Fruit fly (Drosophila melanogaster): ENCODE measurements around the gene Jon65Aiv.

Gene Jon65Aiv

dm6 chr3L:6022142-6022541 is 16.8 kb upstream of the Jon65Aiv start (continued):
- no peak for TF ChIP-seq slou (GFP tag; optimal IDR thresholded peaks at IDR 0.05)
- no peak for TF ChIP-seq CG31365 (tag; optimal IDR thresholded peaks at IDR 0.05)
- no peak for TF ChIP-seq CG3838 (GFP tag; optimal IDR thresholded peaks at IDR 0.05)
- 0 out of 2 replicates have a peak, but pooled peaks have one; percentile 8 for TF ChIP-seq Ptx1 (GFP tag; IDR thresholded peaks at IDR 0.05)
- no peak for TF ChIP-seq nerfin-2 (GFP tag; IDR thresholded peaks at IDR 0.05; ENCODE audit: partially characterized antibody)
- TF ChIP-seq knrl (GFP tag; IDR thresholded peaks at IDR 0.05; ENCODE audit: partially characterized antibody), result no peak
- TF ChIP-seq CG2116 (GFP tag; optimal IDR thresholded peaks at IDR 0.05), result no peak
- TF ChIP-seq sens (GFP tag), result peak; percentile 43
- TF ChIP-seq Bdp1 (GFP tag; optimal IDR thresholded peaks at IDR 0.05), result no peak
- no peak for TF ChIP-seq CG15073 (GFP tag; optimal IDR thresholded peaks at IDR 0.05)
- TF ChIP-seq Pdp1 (GFP tag; optimal IDR thresholded peaks at IDR 0.05), result no peak
- no peak for TF ChIP-seq CG10979 (tag; optimal IDR thresholded peaks at IDR 0.05)
- no peak for TF ChIP-seq CG1602 (GFP tag; optimal IDR thresholded peaks at IDR 0.05)
- no peak for TF ChIP-seq Aef1 (GFP tag; IDR thresholded peaks at IDR 0.05)
- peak; percentile 64 for TF ChIP-seq Ets65A (GFP tag)
- no peak for TF ChIP-seq CG10654 (GFP tag; optimal IDR thresholded peaks at IDR 0.05)
- TF ChIP-seq lmd (GFP tag; IDR thresholded peaks at IDR 0.05), result no peak; the same call in 1 of the 2 replicates
- TF ChIP-seq MTF-1 (GFP tag; optimal IDR thresholded peaks at IDR 0.05; ENCODE audit: borderline replicate concordance), result no peak
- 0 out of 3 replicates have a peak, but pooled peaks have one; percentile 6 for TF ChIP-seq dysf (GFP tag; IDR thresholded peaks at IDR 0.05)
- TF ChIP-seq CG10274 (GFP tag; optimal IDR thresholded peaks at IDR 0.05), result no peak
- no peak for TF ChIP-seq CG2875 (GFP tag; optimal IDR thresholded peaks at IDR 0.05)
- TF ChIP-seq Rx (GFP tag; IDR thresholded peaks at IDR 0.05), result 0 out of 2 replicates have a peak, but pooled peaks have one; percentile 19
- no peak for TF ChIP-seq CG11398 (GFP tag; optimal IDR thresholded peaks at IDR 0.05)
- TF ChIP-seq jing (GFP tag; optimal IDR thresholded peaks at IDR 0.05), result no peak
- no peak for TF ChIP-seq trem (tag; optimal IDR thresholded peaks at IDR 0.05)
- TF ChIP-seq wdn (GFP tag; IDR thresholded peaks at IDR 0.05), result no peak
- no peak for TF ChIP-seq CG10959 (GFP tag; IDR thresholded peaks at IDR 0.05)
- TF ChIP-seq CG6175 (GFP tag; IDR thresholded peaks at IDR 0.05), result no peak
- no peak for TF ChIP-seq sqz (GFP tag; optimal IDR thresholded peaks at IDR 0.05)
- TF ChIP-seq hkb (optimal IDR thresholded peaks at IDR 0.05), result no peak
- no peak for TF ChIP-seq hkb (GFP tag; IDR thresholded peaks at IDR 0.05)
- TF ChIP-seq CG32767 (GFP tag; IDR thresholded peaks at IDR 0.05), result no peak
- TF ChIP-seq CG8388 (GFP tag; optimal IDR thresholded peaks at IDR 0.05), result no peak
- no peak for TF ChIP-seq CG17328 (GFP tag; IDR thresholded peaks at IDR 0.05)
- no peak for TF ChIP-seq CG5953 (GFP tag; IDR thresholded peaks at IDR 0.05)

dm6 chr3L:6033008-6033407 is 5.9 kb upstream of the Jon65Aiv start:
- TF ChIP-seq sens-2 (GFP tag; IDR thresholded peaks at IDR 0.05) (peak; percentile 44; the same call in 1 of the 2 replicates), sd (tag; optimal IDR thresholded peaks at IDR 0.05) (peak; percentile 26), tll (GFP tag; optimal IDR thresholded peaks at IDR 0.05) (no peak), exex (tag; optimal IDR thresholded peaks at IDR 0.05) (peak; percentile 95)

DNA sequence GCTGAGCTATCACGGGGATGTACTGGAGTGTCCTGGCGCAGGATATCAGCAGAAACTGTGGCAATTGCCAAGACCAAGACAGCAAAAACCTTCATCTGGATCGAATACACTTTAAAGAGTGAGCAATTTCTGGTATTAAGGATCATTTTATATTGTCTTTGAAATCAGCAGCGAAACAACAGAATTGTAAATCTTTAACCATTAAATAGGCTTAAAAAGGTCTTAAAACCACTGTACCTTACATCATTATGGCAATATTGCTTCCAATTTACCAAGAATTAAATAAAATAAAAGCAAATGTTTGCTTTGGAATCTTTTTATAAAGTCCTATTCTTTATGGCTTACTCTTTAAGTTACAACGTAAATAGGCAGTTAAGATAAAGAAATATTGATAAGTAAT is 4.4 kb upstream of the Jon65Aiv start, which contains the start of gene CG10477:
TSS of gene CG10477 (minus strand) at position 101 of the 400 bp plus-strand sequence.
- TF ChIP-seq Trl (optimal IDR thresholded peaks at IDR 0.05) (no peak), Trl (GFP tag; optimal IDR thresholded peaks at IDR 0.05) (no peak), CG3407 (GFP tag; optimal IDR thresholded peaks at IDR 0.05) (no peak), tio (GFP tag; optimal IDR thresholded peaks at IDR 0.05) (no peak), CG3281 (GFP tag; optimal IDR thresholded peaks at IDR 0.05) (no peak), Taf1 (GFP tag; IDR thresholded peaks at IDR 0.05) (no peak), Meics (GFP tag; optimal IDR thresholded peaks at IDR 0.05) (no peak), yki (optimal IDR thresholded peaks at IDR 0.05) (no peak), CG32772 (GFP tag; IDR thresholded peaks at IDR 0.05) (no peak), ind (GFP tag; optimal IDR thresholded peaks at IDR 0.05) (no peak), sd (tag; optimal IDR thresholded peaks at IDR 0.05) (no peak), CG11696 (GFP tag; IDR thresholded peaks at IDR 0.05) (no peak), CG2199 (GFP tag; IDR thresholded peaks at IDR 0.05) (no peak), pros (GFP tag; optimal IDR thresholded peaks at IDR 0.05) (no peak), cad (GFP tag; optimal IDR thresholded peaks at IDR 0.05) (no peak), CG4282 (GFP tag; optimal IDR thresholded peaks at IDR 0.05) (no peak)
